Worm (Caenorhabditis elegans) whole organism, L1 larva: ENCODE results near the gene glc-4.

ENCODE experiments used
- blmp-1 ChIP-seq: fragments of 150-350 bp; optimal IDR thresholded peaks from 2 replicates; lab custom pipeline; 2014; ENCODE audit warnings: missing biosample characterization, missing genetic modification characterization
- lin-13 ChIP-seq: fragments of 150-350 bp; optimal IDR thresholded peaks from 2 replicates; lab custom pipeline; 2014; ENCODE audit warnings: missing biosample characterization, missing genetic modification reagents, missing genetic modification characterization
- nhr-76 ChIP-seq: sonication (generic microtip); optimal IDR thresholded peaks from 2 replicates; lab custom pipeline; 2017; ENCODE audit warnings: missing biosample characterization, missing genetic modification characterization
- snpc-4 ChIP-seq: fragments of 150-350 bp; optimal IDR thresholded peaks from 2 replicates; lab custom pipeline; 2014; ENCODE audit warnings: missing biosample characterization, missing genetic modification characterization
- sox-4 ChIP-seq: sonication (generic microtip); optimal IDR thresholded peaks from 2 replicates; lab custom pipeline; 2016; ENCODE audit warnings: missing genetic modification characterization, missing compliant biosample characterization
- sptf-1 ChIP-seq: fragments of 150-350 bp; optimal IDR thresholded peaks from 2 replicates; lab custom pipeline; 2014; ENCODE audit warnings: missing biosample characterization, missing genetic modification characterization
- unc-30 ChIP-seq: sonication (generic microtip); optimal IDR thresholded peaks from 2 replicates; lab custom pipeline; 2017; ENCODE audit warnings: missing biosample characterization, missing genetic modification characterization

DNA sequence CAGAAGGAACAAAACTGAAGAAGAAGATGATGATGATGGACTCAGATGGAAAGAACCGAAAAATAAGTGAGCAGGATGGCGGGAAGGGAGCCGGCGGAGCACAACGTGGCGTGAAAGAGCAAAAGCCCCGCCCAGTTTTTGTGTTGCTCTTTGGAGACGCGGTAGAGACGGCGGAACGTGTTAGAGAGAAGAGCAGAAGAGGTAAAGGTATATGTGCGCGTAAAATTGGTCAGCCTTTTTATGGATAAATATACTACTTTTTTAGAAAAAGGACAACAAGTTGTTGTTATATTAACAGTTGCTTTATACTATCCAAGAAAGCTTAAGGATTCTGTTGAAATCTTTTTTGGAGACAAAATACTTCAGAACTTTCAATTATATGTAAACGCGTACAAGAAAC lies 42.3 kb upstream of the glc-4 start, which contains the start of gene E04F6.10:
- TF ChIP-seq snpc-4 (tag; lab: Kevin White, UChicago), result no peak
- no peak for TF ChIP-seq unc-30 (tag; lab: Kevin White, UChicago)
- no peak for TF ChIP-seq nhr-76 (tag; lab: Kevin White, UChicago)
- TF ChIP-seq sox-4 (tag; lab: Kevin White, UChicago), result no peak
- TF ChIP-seq lin-13 (GFP tag; lab: Kevin White, UChicago), result no peak
- no peak for TF ChIP-seq blmp-1 (tag; lab: Kevin White, UChicago)
- TF ChIP-seq sptf-1 (tag; lab: Kevin White, UChicago), result no peak
